Fruit fly (Drosophila melanogaster): ENCODE measurements around the gene Cpr62Bb.

Gene Cpr62Bb

dm6 chr3L:1868841-1869240 lies 33.9 kb upstream of the Cpr62Bb start:
- TF ChIP-seq Trl (optimal IDR thresholded peaks at IDR 0.05), result no peak
- TF ChIP-seq Trl (GFP tag; optimal IDR thresholded peaks at IDR 0.05), result no peak
- TF ChIP-seq sqz (GFP tag; optimal IDR thresholded peaks at IDR 0.05), result no peak
- no peak for TF ChIP-seq nom (GFP tag; optimal IDR thresholded peaks at IDR 0.05)
- no peak for TF ChIP-seq Hr39 (optimal IDR thresholded peaks at IDR 0.05)
- TF ChIP-seq CG6813 (GFP tag; optimal IDR thresholded peaks at IDR 0.05), result no peak
- TF ChIP-seq lov (optimal IDR thresholded peaks at IDR 0.05), result no peak
- TF ChIP-seq lov (GFP tag; IDR thresholded peaks at IDR 0.05), result no peak
- TF ChIP-seq Lpt (GFP tag; optimal IDR thresholded peaks at IDR 0.05), result no peak
- no peak for TF ChIP-seq Gsc (GFP tag; IDR thresholded peaks at IDR 0.05)
- 0 out of 2 replicates have a peak, but pooled peaks have one; percentile 20 for TF ChIP-seq sim (GFP tag; IDR thresholded peaks at IDR 0.05)
- peak; percentile 63 for TF ChIP-seq CG7357 (GFP tag; IDR thresholded peaks at IDR 0.05)
- no peak for TF ChIP-seq Elba2 (GFP tag; optimal IDR thresholded peaks at IDR 0.05)
- TF ChIP-seq slbo (GFP tag; IDR thresholded peaks at IDR 0.05), result 0 out of 2 replicates have a peak, but pooled peaks have one; percentile 17
- no peak for TF ChIP-seq dpn (GFP tag; optimal IDR thresholded peaks at IDR 0.05)
- TF ChIP-seq NC2β (GFP tag; optimal IDR thresholded peaks at IDR 0.05), result no peak
- peak; percentile 60; the same call in 1 of the 2 replicates for TF ChIP-seq Awh (GFP tag; IDR thresholded peaks at IDR 0.05)
- no peak for TF ChIP-seq repo (GFP tag; optimal IDR thresholded peaks at IDR 0.05)
- TF ChIP-seq exex (tag; optimal IDR thresholded peaks at IDR 0.05), result peak; percentile 31
- TF ChIP-seq CG10979 (tag; optimal IDR thresholded peaks at IDR 0.05), result peak; percentile 13
- no peak for TF ChIP-seq CG6654 (GFP tag; optimal IDR thresholded peaks at IDR 0.05)
- no peak for TF ChIP-seq Adf1 (GFP tag; IDR thresholded peaks at IDR 0.05)
- TF ChIP-seq CG3065 (GFP tag; optimal IDR thresholded peaks at IDR 0.05), result no peak
- TF ChIP-seq corto (GFP tag; optimal IDR thresholded peaks at IDR 0.05), result no peak
- no peak for TF ChIP-seq Usf (GFP tag; optimal IDR thresholded peaks at IDR 0.05)
- TF ChIP-seq wor (GFP tag; IDR thresholded peaks at IDR 0.05), result no peak
- peak; percentile 46 for TF ChIP-seq Meics (GFP tag; optimal IDR thresholded peaks at IDR 0.05)
- no peak for TF ChIP-seq Tbp (GFP tag; optimal IDR thresholded peaks at IDR 0.05)
- TF ChIP-seq luna (GFP tag; optimal IDR thresholded peaks at IDR 0.05), result no peak
- TF ChIP-seq CG7271 (tag; optimal IDR thresholded peaks at IDR 0.05), result no peak
- peak; percentile 15 for TF ChIP-seq nmo (GFP tag; optimal IDR thresholded peaks at IDR 0.05)
- TF ChIP-seq Atf3 (GFP tag; optimal IDR thresholded peaks at IDR 0.05), result no peak
- TF ChIP-seq CG4707 (GFP tag; optimal IDR thresholded peaks at IDR 0.05), result no peak
- TF ChIP-seq Ptx1 (GFP tag; IDR thresholded peaks at IDR 0.05), result peak; percentile 47
- no peak for TF ChIP-seq chinmo (GFP tag; IDR thresholded peaks at IDR 0.05; ENCODE audit: partially characterized antibody)
- peak; percentile 67 for TF ChIP-seq dmrt99B (tag; optimal IDR thresholded peaks at IDR 0.05)
- no peak for TF ChIP-seq chm (GFP tag; IDR thresholded peaks at IDR 0.05)
- peak; percentile 22 for TF ChIP-seq CG13296 (GFP tag; optimal IDR thresholded peaks at IDR 0.05)
- TF ChIP-seq dysf (GFP tag; IDR thresholded peaks at IDR 0.05), result peak; percentile 78
- peak; percentile 3 for TF ChIP-seq fd96Cb (tag; optimal IDR thresholded peaks at IDR 0.05)
- no peak for TF ChIP-seq CG43689 (GFP tag; IDR thresholded peaks at IDR 0.05)
- TF ChIP-seq CG14441 (GFP tag; IDR thresholded peaks at IDR 0.05), result 0 out of 2 replicates have a peak, but pooled peaks have one; percentile 36
- TF ChIP-seq pan (optimal IDR thresholded peaks at IDR 0.05), result no peak
- TF ChIP-seq pan (GFP tag; optimal IDR thresholded peaks at IDR 0.05 in 1 of 2, IDR thresholded peaks at IDR 0.05 in 1 of 2), result peak in 1 of 2 experiments; percentile 61
- TF ChIP-seq ase (GFP tag; IDR thresholded peaks at IDR 0.05), result 0 out of 3 replicates have a peak, but pooled peaks have one; percentile 17
- no peak for TF ChIP-seq MESR4 (GFP tag; optimal IDR thresholded peaks at IDR 0.05)
- no peak for TF ChIP-seq Neu2 (GFP tag; optimal IDR thresholded peaks at IDR 0.05; ENCODE audit: borderline replicate concordance)
- no peak for TF ChIP-seq Dfd (GFP tag; optimal IDR thresholded peaks at IDR 0.05)
- TF ChIP-seq Sox102F (GFP tag; optimal IDR thresholded peaks at IDR 0.05), result no peak
- TF ChIP-seq CG30431 (GFP tag; optimal IDR thresholded peaks at IDR 0.05), result no peak
- no peak for TF ChIP-seq Dbx (GFP tag; IDR thresholded peaks at IDR 0.05)
- no peak for TF ChIP-seq CG42726 (GFP tag; IDR thresholded peaks at IDR 0.05; ENCODE audit: partially characterized antibody)
- TF ChIP-seq CG7987 (GFP tag; optimal IDR thresholded peaks at IDR 0.05), result no peak
